Worm (Caenorhabditis elegans) whole organism, early embryonic: ENCODE results near the gene srg-4.

ENCODE experiments used
- B0310.2 ChIP-seq: sonication (generic microtip); optimal IDR thresholded peaks from 2 replicates; lab custom pipeline; 2016; ENCODE audit warnings: mild to moderate bottlenecking, missing genetic modification characterization, missing compliant biosample characterization
- F13C5.2 ChIP-seq: sonication (generic microtip); optimal IDR thresholded peaks from 2 replicates; lab custom pipeline; 2017; ENCODE audit warnings: mild to moderate bottlenecking, missing genetic modification characterization, inconsistent platforms, missing compliant biosample characterization
- ama-1 ChIP-seq: fragments of 150-350 bp; optimal IDR thresholded peaks from 2 replicates; lab custom pipeline; 2014
- ceh-13 ChIP-seq: fragments of 200-800 bp; sonication (Bioruptor generic); optimal IDR thresholded peaks from 2 replicates; lab custom pipeline; 2018; ENCODE audit warnings: mild to moderate bottlenecking, missing genetic modification characterization, missing compliant biosample characterization
- ets-7 ChIP-seq: sonication (generic microtip); optimal IDR thresholded peaks from 2 replicates; lab custom pipeline; 2016; ENCODE audit warnings: missing genotype, missing genetic modification characterization, missing compliant biosample characterization
- flt-1 ChIP-seq: fragments of 200-800 bp; sonication (Bioruptor generic); IDR thresholded peaks from 2 replicates; pipeline ENCODE4 v1.3.6; 2022; ENCODE audit warnings: missing genetic modification characterization, missing compliant biosample characterization
- hmg-4 ChIP-seq: fragments of 200-800 bp; sonication (Bioruptor generic); optimal IDR thresholded peaks from 2 replicates; lab custom pipeline; 2018; ENCODE audit warnings: mild to moderate bottlenecking, missing genetic modification characterization, missing compliant biosample characterization
- hnd-1 ChIP-seq: sonication (generic microtip); optimal IDR thresholded peaks from 2 replicates; lab custom pipeline; 2016; ENCODE audit warnings: missing genetic modification characterization, missing compliant biosample characterization
- sea-1 ChIP-seq: fragments of 200-800 bp; sonication (Bioruptor generic); conservative IDR thresholded peaks from 2 replicates; pipeline ENCODE4 v1.3.6; 2022; ENCODE audit warnings: missing genetic modification characterization, missing compliant biosample characterization
- tbx-11 ChIP-seq: fragments of 200-800 bp; sonication (Bioruptor generic); IDR thresholded peaks from 2 replicates; pipeline ENCODE4 v1.3.6; 2022; ENCODE audit warnings: missing genetic modification characterization, missing compliant biosample characterization

DNA sequence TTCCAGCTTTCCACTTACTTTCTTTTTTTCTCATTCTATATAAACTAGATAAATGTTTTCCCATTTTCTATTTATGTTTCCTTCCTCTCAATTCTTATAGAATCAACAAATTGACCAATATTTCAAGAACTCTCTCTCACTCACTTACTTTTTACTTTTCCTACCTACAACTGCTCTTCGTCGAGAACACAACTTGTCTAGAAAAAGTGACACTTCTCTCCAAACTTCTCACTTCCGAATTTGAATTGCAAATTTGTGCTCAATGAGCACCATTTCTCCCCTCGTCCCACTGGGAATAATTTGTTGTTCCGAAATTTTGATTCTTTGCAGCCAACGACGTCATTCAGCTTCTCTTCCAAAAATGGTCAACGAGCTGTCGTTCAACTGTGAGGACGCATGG, 36.2 kb upstream of the srg-4 start, which contains the start of gene F47D12.3:
- no peak for TF ChIP-seq ceh-13 (GFP tag; lab: Kevin White, UChicago)
- no peak for TF ChIP-seq hmg-4
- no peak for TF ChIP-seq flt-1 (GFP tag; lab: Robert Waterston, UW)
- TF ChIP-seq ets-7 (tag; lab: Kevin White, UChicago): no peak
- TF ChIP-seq hnd-1 (tag; lab: Kevin White, UChicago): no peak
- no peak for TF ChIP-seq sea-1 (GFP tag; lab: Robert Waterston, UW)
- TF ChIP-seq ama-1 (lab: Kevin White, UChicago): no peak
- no peak for TF ChIP-seq F13C5.2
- TF ChIP-seq tbx-11 (GFP tag; lab: Robert Waterston, UW): no peak
- TF ChIP-seq B0310.2: no peak
